Fruit fly (Drosophila melanogaster) whole organism, embryonic: ENCODE results near the gene CG1986.

Experiments used
- Antp ChIP-seq: fragments of 200-800 bp; sonication (Bioruptor generic); optimal IDR thresholded peaks from 3 replicates; lab custom pipeline; 2016; ENCODE audit warnings: missing biosample characterization, missing genetic modification characterization
- CG3726 ChIP-seq: fragments of 200-800 bp; sonication (Bioruptor generic); IDR thresholded peaks from 3 replicates; pipeline ENCODE4, ENCODE4 v1.3.6; 2022; ENCODE audit warnings: missing biosample characterization, missing genetic modification characterization
- CG43689 ChIP-seq: fragments of 200-800 bp; sonication (Bioruptor generic); IDR thresholded peaks from 2 replicates; pipeline ENCODE4 v1.3.6; 2022; ENCODE audit warnings: missing biosample characterization, missing genetic modification characterization
- CG5953 ChIP-seq: fragments of 200-800 bp; sonication (Bioruptor generic); IDR thresholded peaks from 2 replicates; pipeline ENCODE4 v1.3.6; 2022; ENCODE audit warnings: missing biosample characterization, missing genetic modification characterization
- HLH3B ChIP-seq: fragments of 200-800 bp; sonication (Bioruptor generic); IDR thresholded peaks from 2 replicates; pipeline ENCODE4 v1.3.6; 2022; ENCODE audit warnings: missing biosample characterization, missing genetic modification characterization
- trh ChIP-seq: fragments of 200-800 bp; sonication (Bioruptor generic); optimal IDR thresholded peaks from 2 replicates; lab custom pipeline; 2016; ENCODE audit warnings: missing biosample characterization, missing genetic modification characterization
- ttk ChIP-seq: fragments of 200-800 bp; sonication (Bioruptor generic); IDR thresholded peaks from 2 replicates; pipeline ENCODE4 v2.1.2; 2022; ENCODE audit warnings: missing biosample characterization, missing genetic modification characterization

DNA sequence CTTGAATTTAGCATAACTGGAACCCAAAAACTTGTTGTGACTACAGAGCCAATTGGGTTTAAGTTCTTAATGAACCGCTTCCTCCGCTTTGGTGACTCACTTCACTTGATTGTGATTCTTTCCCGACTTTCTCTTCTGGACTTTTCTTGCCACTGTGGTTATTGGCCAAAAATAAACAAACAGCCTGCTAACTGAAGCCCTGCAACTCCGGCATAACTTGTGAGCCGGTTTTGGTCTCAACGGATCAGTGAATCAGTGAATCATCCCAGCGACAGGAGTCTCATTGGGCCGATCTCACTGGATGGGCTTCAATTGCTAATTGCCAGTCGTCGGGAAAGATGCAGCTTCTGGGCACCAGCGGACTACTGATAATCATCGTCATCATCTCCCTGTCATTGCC lies 28.0 kb downstream of the CG1986 start:
- TF ChIP-seq Antp (GFP tag; lab: Kevin White, UChicago) (no peak), trh (GFP tag; lab: Kevin White, UChicago) (no peak), CG5953 (GFP tag; lab: Robert Waterston, UW) (no peak), ttk (GFP tag; lab: Robert Waterston, UW) (no peak), CG43689 (GFP tag; lab: Robert Waterston, UW) (no peak), CG3726 (GFP tag; lab: Robert Waterston, UW) (no peak), HLH3B (GFP tag; lab: Robert Waterston, UW) (no peak)
